Worm (Caenorhabditis elegans) whole organism, L1 larva: ENCODE results near the gene F11D5.7.

Experiments
- C16A3.4 ChIP-seq: fragments of 150-350 bp; optimal IDR thresholded peaks from 2 replicates; lab custom pipeline; 2014; ENCODE audit warnings: missing biosample characterization, missing genetic modification characterization
- Y116A8C.19 ChIP-seq: sonication (generic microtip); optimal IDR thresholded peaks from 2 replicates; lab custom pipeline; 2016; ENCODE audit warnings: missing compliant biosample characterization, missing genetic modification characterization, borderline replicate concordance
- aha-1 ChIP-seq: fragments of 150-350 bp; optimal IDR thresholded peaks from 2 replicates; lab custom pipeline; 2014; ENCODE audit warnings: missing biosample characterization, missing genetic modification characterization
- ama-1 ChIP-seq: fragments of 150-350 bp; optimal IDR thresholded peaks from 2 replicates; lab custom pipeline; 2014
- blmp-1 ChIP-seq: fragments of 150-350 bp; optimal IDR thresholded peaks from 2 replicates; lab custom pipeline; 2014; ENCODE audit warnings: missing biosample characterization, missing genetic modification characterization
- ceh-63 ChIP-seq: fragments of 200-800 bp; sonication (Bioruptor generic); optimal IDR thresholded peaks from 2 replicates; lab custom pipeline; 2018; ENCODE audit warnings: mild to moderate bottlenecking, missing genetic modification characterization, missing compliant biosample characterization
- ceh-8 ChIP-seq: fragments of 200-800 bp; sonication (Bioruptor generic); optimal IDR thresholded peaks from 2 replicates; lab custom pipeline; 2018; ENCODE audit warnings: mild to moderate bottlenecking, missing genetic modification characterization, moderate library complexity, missing compliant biosample characterization
- ceh-90 ChIP-seq: sonication (generic microtip); optimal IDR thresholded peaks from 2 replicates; lab custom pipeline; 2016; ENCODE audit warnings: missing genetic modification characterization, missing compliant biosample characterization
- ces-1 ChIP-seq: fragments of 150-350 bp; optimal IDR thresholded peaks from 2 replicates; lab custom pipeline; 2014; ENCODE audit warnings: missing biosample characterization, missing genetic modification reagents, missing genetic modification characterization
- dpl-1 ChIP-seq, 3 experiments: fragments of 150-350 bp in 2 of 3; sonication (generic microtip) in 1 of 3; optimal IDR thresholded peaks; 2 replicates each; lab custom pipeline; 2014 to 2017; ENCODE audit warnings: missing biosample characterization in 3 of 3, missing genetic modification characterization in 3 of 3, missing genetic modification reagents in 3 of 3
- dsc-1 ChIP-seq: sonication (generic microtip); optimal IDR thresholded peaks from 2 replicates; lab custom pipeline; 2016; ENCODE audit warnings: mild to moderate bottlenecking, missing genetic modification characterization, missing compliant biosample characterization
- efl-1 ChIP-seq, 4 experiments: fragments of 150-350 bp; optimal IDR thresholded peaks in 3 of 4; peaks in 1 of 4; 1 replicate in 1 of 4; 2 replicates in 3 of 4; lab custom pipeline; 2014; ENCODE audit warnings: missing biosample characterization in 2 of 4, missing genetic modification characterization in 2 of 4, missing genetic modification reagents in 2 of 4
- egl-13 ChIP-seq: sonication (generic microtip); optimal IDR thresholded peaks from 2 replicates; lab custom pipeline; 2016; ENCODE audit warnings: missing genotype, missing genetic modification reagents, missing genetic modification characterization, missing compliant biosample characterization
- elt-2 ChIP-seq: sonication (generic microtip); optimal IDR thresholded peaks from 2 replicates; lab custom pipeline; 2016; ENCODE audit warnings: missing genetic modification characterization, mild to moderate bottlenecking, inconsistent platforms, missing compliant biosample characterization, missing genetic modification reagents
- ets-5 ChIP-seq: fragments of 200-800 bp; sonication (Bioruptor generic); IDR thresholded peaks from 2 replicates; pipeline ENCODE4 v1.3.6; 2022; ENCODE audit warnings: missing genetic modification characterization, missing compliant biosample characterization
- fkh-8 ChIP-seq: sonication (generic microtip); optimal IDR thresholded peaks from 2 replicates; lab custom pipeline; 2016; ENCODE audit warnings: mild to moderate bottlenecking, missing genetic modification characterization, missing compliant biosample characterization
- fos-1 ChIP-seq: fragments of 150-350 bp; optimal IDR thresholded peaks from 2 replicates; lab custom pipeline; 2014; ENCODE audit warnings: missing biosample characterization, missing genetic modification characterization
- hlh-4 ChIP-seq: sonication (generic microtip); optimal IDR thresholded peaks from 2 replicates; lab custom pipeline; 2016; ENCODE audit warnings: mild to moderate bottlenecking, missing genetic modification characterization, missing compliant biosample characterization
- irx-1 ChIP-seq: sonication (generic microtip); optimal IDR thresholded peaks from 2 replicates; lab custom pipeline; 2016; ENCODE audit warnings: missing genetic modification characterization, missing compliant biosample characterization
- isw-1 ChIP-seq: fragments of 200-800 bp; sonication (Bioruptor generic); IDR thresholded peaks from 2 replicates; pipeline ENCODE4 v1.3.6; 2022; ENCODE audit warnings: missing genetic modification characterization, missing compliant biosample characterization
- jun-1 ChIP-seq: fragments of 150-350 bp; optimal IDR thresholded peaks from 2 replicates; lab custom pipeline; 2014; ENCODE audit warnings: missing biosample characterization, missing genetic modification reagents, missing genetic modification characterization
- lin-14 ChIP-seq: fragments of 200-800 bp; sonication (Bioruptor generic); optimal IDR thresholded peaks from 2 replicates; lab custom pipeline; 2018; ENCODE audit warnings: mild to moderate bottlenecking, missing genetic modification characterization, moderate library complexity, missing compliant biosample characterization
- lin-39 ChIP-seq: fragments of 150-350 bp; optimal IDR thresholded peaks from 2 replicates; lab custom pipeline; 2014; ENCODE audit warnings: missing biosample characterization, missing genetic modification reagents, missing genetic modification characterization
- lir-3 ChIP-seq: sonication (generic microtip); optimal IDR thresholded peaks from 2 replicates; lab custom pipeline; 2016; ENCODE audit warnings: mild to moderate bottlenecking, missing genetic modification characterization, moderate library complexity, missing compliant biosample characterization; ENCODE audit not compliant: poor library complexity
- lsy-2 ChIP-seq, 2 experiments: fragments of 150-350 bp; optimal IDR thresholded peaks; 2 replicates each; lab custom pipeline; 2014; ENCODE audit warnings: missing biosample characterization in 2 of 2, missing genetic modification characterization in 2 of 2
- mab-9 ChIP-seq: fragments of 200-800 bp; sonication (Bioruptor generic); IDR thresholded peaks from 2 replicates; pipeline ENCODE4 v1.3.6; 2022; ENCODE audit warnings: missing genetic modification reagents, missing genetic modification characterization, missing compliant biosample characterization
- nhr-20 ChIP-seq: sonication (generic microtip); optimal IDR thresholded peaks from 2 replicates; lab custom pipeline; 2016; ENCODE audit warnings: mild to moderate bottlenecking, missing genetic modification characterization, missing compliant biosample characterization
- nhr-28 ChIP-seq: fragments of 150-350 bp; optimal IDR thresholded peaks from 2 replicates; lab custom pipeline; 2014; ENCODE audit warnings: missing biosample characterization, missing genetic modification characterization
- nhr-47 ChIP-seq: sonication (generic microtip); optimal IDR thresholded peaks from 2 replicates; lab custom pipeline; 2016; ENCODE audit warnings: mild to moderate bottlenecking, missing genetic modification characterization, moderate library complexity, missing compliant biosample characterization
- nhr-71 ChIP-seq: sonication (generic microtip); optimal IDR thresholded peaks from 2 replicates; lab custom pipeline; 2016; ENCODE audit warnings: mild to moderate bottlenecking, missing genetic modification characterization, moderate library complexity, missing compliant biosample characterization
- nhr-76 ChIP-seq: sonication (generic microtip); optimal IDR thresholded peaks from 2 replicates; lab custom pipeline; 2017; ENCODE audit warnings: missing biosample characterization, missing genetic modification characterization
- nhr-84 ChIP-seq: sonication (generic microtip); optimal IDR thresholded peaks from 2 replicates; lab custom pipeline; 2017; ENCODE audit warnings: missing biosample characterization, missing genetic modification characterization
- nhr-85 ChIP-seq: sonication (generic microtip); peaks from one replicate; lab custom pipeline; 2016; ENCODE audit warnings: missing genetic modification characterization, inconsistent platforms, missing compliant biosample characterization
- pag-3 ChIP-seq: sonication (generic microtip); optimal IDR thresholded peaks from 2 replicates; lab custom pipeline; 2017; ENCODE audit warnings: missing genetic modification characterization, mild to moderate bottlenecking, missing compliant biosample characterization, antibody characterized with exemption, borderline replicate concordance; ENCODE audit not compliant: insufficient read depth
- skn-1 ChIP-seq: fragments of 150-350 bp; optimal IDR thresholded peaks from 2 replicates; lab custom pipeline; 2014; ENCODE audit warnings: missing biosample characterization, missing genetic modification characterization
- sox-4 ChIP-seq: sonication (generic microtip); optimal IDR thresholded peaks from 2 replicates; lab custom pipeline; 2016; ENCODE audit warnings: missing genetic modification characterization, missing compliant biosample characterization
- swsn-7 ChIP-seq: sonication (generic microtip); optimal IDR thresholded peaks from 2 replicates; lab custom pipeline; 2016; ENCODE audit warnings: missing genetic modification characterization, missing compliant biosample characterization
- unc-30 ChIP-seq: sonication (generic microtip); optimal IDR thresholded peaks from 2 replicates; lab custom pipeline; 2017; ENCODE audit warnings: missing biosample characterization, missing genetic modification characterization
- unc-98 ChIP-seq: fragments of 200-800 bp; sonication (Bioruptor generic); IDR thresholded peaks from 2 replicates; pipeline ENCODE4 v1.3.6; 2022; ENCODE audit warnings: missing genetic modification characterization, missing compliant biosample characterization
- vab-15 ChIP-seq: sonication (generic microtip); optimal IDR thresholded peaks from 2 replicates; lab custom pipeline; 2017; ENCODE audit warnings: missing genotype, mild to moderate bottlenecking, missing genetic modification characterization, missing compliant biosample characterization
- xbp-1 ChIP-seq: sonication (generic microtip); optimal IDR thresholded peaks from 2 replicates; lab custom pipeline; 2016; ENCODE audit warnings: missing genetic modification characterization, missing compliant biosample characterization
- zag-1 ChIP-seq: fragments of 150-350 bp; optimal IDR thresholded peaks from 2 replicates; lab custom pipeline; 2014; ENCODE audit warnings: missing biosample characterization, missing genetic modification characterization

F11D5.7 gene

DNA sequence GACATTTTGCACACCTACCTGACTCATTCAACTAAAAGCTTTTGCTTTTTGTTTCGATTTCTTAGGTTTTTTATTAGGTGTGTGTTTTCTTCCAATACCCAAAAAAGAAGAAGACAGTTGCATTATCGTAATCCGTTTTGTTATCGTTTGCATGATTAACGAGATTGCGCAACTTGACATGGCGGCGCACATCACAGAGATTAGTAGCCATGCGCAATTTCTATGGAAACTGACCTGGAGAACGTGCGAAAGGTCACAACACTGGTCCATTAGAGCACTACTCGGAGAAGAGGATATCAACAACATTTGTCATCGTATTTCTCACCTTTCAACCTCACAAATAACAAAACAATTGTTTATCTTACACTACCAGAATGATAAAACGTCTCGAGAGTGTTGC lies 12.7 kb downstream of the F11D5.7 start:
- TF ChIP-seq efl-1 (optimal IDR thresholded peaks at IDR 0.05; lab: Kevin White, UChicago) (no peak), efl-1 (GFP tag; optimal IDR thresholded peaks at IDR 0.05 in 1 of 2; lab: Kevin White, UChicago) (peak in 1 of 2 experiments; percentile 49), swsn-7 (tag; lab: Kevin White, UChicago) (no peak)

DNA sequence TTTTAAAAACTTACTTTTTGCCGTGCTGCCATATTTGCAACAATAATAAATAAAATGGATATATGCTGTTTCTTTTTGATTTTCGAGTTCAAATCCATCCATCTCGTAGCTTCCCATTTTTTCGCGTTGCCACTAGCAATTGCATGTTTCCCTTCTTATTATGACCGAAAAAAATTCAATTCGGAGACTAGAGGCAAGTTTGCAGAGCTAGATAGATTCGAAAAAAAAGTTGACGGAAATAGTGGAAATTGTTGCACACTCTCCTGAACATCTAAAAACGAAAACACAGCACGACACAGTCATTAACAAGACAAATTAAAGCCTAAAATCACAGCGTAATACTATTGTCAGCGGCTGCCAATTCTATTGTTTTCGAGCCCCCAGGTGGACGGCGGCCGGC lies 22.0 kb downstream of the F11D5.7 start, which contains the start of gene F11D5.6:
Gene F11D5.6 (minus strand): TSS at position 101 of the 400 bp plus-strand sequence.
- TF ChIP-seq ceh-8 (GFP tag; lab: Kevin White, UChicago) = no peak

DNA sequence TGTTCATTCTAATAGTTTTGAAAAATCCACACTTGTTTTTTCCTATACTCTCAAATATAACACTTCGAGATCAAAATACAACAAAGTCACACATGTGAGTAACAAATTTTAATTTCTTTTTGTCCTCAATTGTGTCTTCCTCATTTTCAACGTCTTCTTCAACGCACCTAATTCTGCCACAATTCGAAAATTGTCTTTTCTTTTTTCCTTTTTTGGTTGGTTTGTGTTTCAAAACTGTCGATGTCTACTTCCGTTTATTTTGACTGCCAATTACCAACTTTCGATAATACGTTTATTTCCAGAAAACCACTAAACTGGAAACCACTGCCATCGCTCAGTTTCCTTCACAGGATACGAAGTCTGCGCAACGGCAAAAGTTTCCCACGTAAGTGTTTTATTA lies 28.7 kb downstream of the F11D5.7 start, which contains the start of gene F11D5.1:
Gene F11D5.1 (plus strand): TSS at position 301 of the 400 bp plus-strand sequence.
- TF ChIP-seq zag-1 (tag; lab: Kevin White, UChicago) (no peak), nhr-20 (tag; lab: Kevin White, UChicago) (no peak), nhr-28 (tag; lab: Kevin White, UChicago) (no peak)

DNA sequence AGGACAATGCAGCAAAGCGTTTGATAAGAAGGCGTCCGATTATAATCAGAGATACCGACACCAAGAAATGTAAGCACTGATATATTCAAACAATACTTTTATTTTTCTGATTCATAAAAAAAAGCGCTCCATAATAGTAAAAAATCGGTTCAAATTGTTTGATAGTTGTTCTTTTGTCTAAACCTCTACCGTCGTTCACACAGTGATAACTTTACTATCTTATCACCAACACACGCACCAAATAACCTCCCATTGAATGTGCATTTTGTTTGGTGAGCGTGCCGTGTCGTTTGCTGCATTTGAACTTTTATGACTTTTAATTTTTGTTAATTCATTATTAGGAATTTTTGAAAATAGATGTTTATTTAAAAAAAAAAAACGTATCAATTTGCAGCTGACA lies 29.9 kb downstream of the F11D5.7 start:
- TF ChIP-seq pag-3 (no peak), elt-2 (tag; lab: Kevin White, UChicago) (peak; percentile 65), ceh-90 (no peak), lsy-2 (tag; optimal IDR thresholded peaks at IDR 0.05; lab: Kevin White, UChicago) (no peak), jun-1 (tag; lab: Kevin White, UChicago) (peak; percentile 8), unc-30 (tag; lab: Kevin White, UChicago) (no peak), ets-5 (GFP tag; lab: Robert Waterston, UW) (no peak), ceh-63 (GFP tag; lab: Kevin White, UChicago) (no peak), efl-1 (optimal IDR thresholded peaks at IDR 0.05; lab: Kevin White, UChicago) (no peak), efl-1 (GFP tag; optimal IDR thresholded peaks at IDR 0.05 in 1 of 2; lab: Kevin White, UChicago) (no peak)
- TF ChIP-seq, all 84 proteins: peak for 2

DNA sequence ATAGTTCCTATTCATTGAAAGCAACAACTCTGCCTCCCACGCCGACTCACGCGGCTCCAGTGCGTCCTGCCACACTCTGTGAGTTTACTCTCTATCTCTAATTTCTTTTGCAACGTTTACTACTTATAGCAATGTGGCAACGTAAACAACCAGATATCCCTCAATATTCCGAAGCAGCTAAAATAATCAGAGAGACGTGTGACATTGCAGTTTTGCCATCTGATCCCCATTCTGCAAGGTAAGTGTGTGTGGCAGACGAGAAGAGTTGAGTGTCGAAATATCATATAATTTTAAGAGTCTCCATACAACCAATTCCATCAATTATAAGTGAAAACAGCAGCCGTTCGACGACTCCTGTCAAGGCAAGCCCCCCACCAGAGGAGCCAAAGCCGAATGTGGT lies 35.7 kb downstream of the F11D5.7 start:
- no peak for TF ChIP-seq lir-3 (tag; lab: Kevin White, UChicago)
- TF ChIP-seq mab-9 (GFP tag; lab: Robert Waterston, UW) = no peak
- TF ChIP-seq dpl-1 (GFP tag; optimal IDR thresholded peaks at IDR 0.05; lab: Kevin White, UChicago) = no peak
- TF ChIP-seq lsy-2 (tag; optimal IDR thresholded peaks at IDR 0.05; lab: Kevin White, UChicago) = peak in 1 of 2 experiments; percentile 5
- TF ChIP-seq nhr-71 (tag; lab: Kevin White, UChicago) = peak; percentile 33
- TF ChIP-seq egl-13 = peak; percentile 59
- TF ChIP-seq elt-2 (tag; lab: Kevin White, UChicago) = no peak
- no peak for TF ChIP-seq ama-1
- TF ChIP-seq lin-14 (GFP tag; lab: Kevin White, UChicago) = peak; percentile 40
- TF ChIP-seq C16A3.4 (tag; lab: Kevin White, UChicago) = no peak
- TF ChIP-seq vab-15 (tag; lab: Kevin White, UChicago) = no peak
- TF ChIP-seq sox-4 (tag; lab: Kevin White, UChicago) = peak; percentile 30
- TF ChIP-seq nhr-84 = no peak
- TF ChIP-seq lin-39 (tag; lab: Kevin White, UChicago) = no peak
- peak; percentile 13 for TF ChIP-seq nhr-47 (tag; lab: Kevin White, UChicago)
- TF ChIP-seq fkh-8 (tag; lab: Kevin White, UChicago) = peak; percentile 83
- TF ChIP-seq dsc-1 (tag; lab: Kevin White, UChicago) = peak; percentile 58

DNA sequence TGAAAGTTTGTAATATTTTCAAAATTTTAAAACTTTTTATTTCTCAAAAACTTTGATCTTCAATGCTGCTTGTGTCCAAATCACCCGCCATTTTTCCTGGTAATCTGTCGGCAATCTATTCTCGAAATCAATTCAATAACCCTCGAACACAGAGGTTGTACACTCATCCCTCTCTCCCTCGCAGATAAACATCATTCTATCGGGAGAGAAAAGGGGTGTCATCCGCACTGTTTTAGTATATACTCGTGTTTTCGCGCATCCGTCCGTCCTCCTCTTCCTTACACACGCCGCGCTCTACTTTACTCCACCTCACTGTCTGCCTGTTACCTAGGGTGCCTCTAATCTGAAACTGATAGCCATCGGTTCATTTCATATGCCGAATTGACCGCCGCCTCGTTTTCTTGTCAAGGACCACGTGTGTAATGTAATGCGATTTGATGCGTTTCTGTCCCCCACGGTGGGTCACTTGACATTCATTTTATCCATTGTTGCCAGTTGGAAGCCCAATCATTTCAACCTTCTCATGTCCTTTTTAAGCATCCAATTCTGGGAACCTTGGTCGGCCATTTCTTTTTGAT lies 39.5 kb downstream of the F11D5.7 start:
- TF ChIP-seq fos-1 (tag; lab: Kevin White, UChicago) (no peak), blmp-1 (peak; percentile 9), sox-4 (tag; lab: Kevin White, UChicago) (no peak), unc-98 (GFP tag; lab: Robert Waterston, UW) (no peak), Y116A8C.19 (tag; lab: Kevin White, UChicago) (no peak), egl-13 (no peak), xbp-1 (tag; lab: Kevin White, UChicago) (no peak), efl-1 (optimal IDR thresholded peaks at IDR 0.05; lab: Kevin White, UChicago) (no peak), efl-1 (GFP tag; optimal IDR thresholded peaks at IDR 0.05 in 1 of 2; lab: Kevin White, UChicago) (no peak), skn-1 (tag; lab: Kevin White, UChicago) (no peak), hlh-4 (tag; lab: Kevin White, UChicago) (no peak), nhr-84 (no peak), nhr-85 (tag; lab: Kevin White, UChicago) (peak; percentile 49), aha-1 (tag; lab: Kevin White, UChicago) (no peak), isw-1 (GFP tag; lab: Robert Waterston, UW) (no peak), dpl-1 (GFP tag; optimal IDR thresholded peaks at IDR 0.05; lab: Kevin White, UChicago) (no peak), irx-1 (no peak), nhr-76 (tag; lab: Kevin White, UChicago) (no peak), ces-1 (GFP tag; lab: Kevin White, UChicago) (no peak)
